Worm (Caenorhabditis elegans): ENCODE results near the gene col-180.

The col-180 gene

ce11 chrX:11757666-11758065 is 45.6 kb upstream of the col-180 start (continued):
- TF ChIP-seq ZK337.2 (GFP tag; IDR thresholded peaks at IDR 0.05) (peak; percentile 85), rbr-2 (tag; optimal IDR thresholded peaks at IDR 0.05) (peak; percentile 85), F49E8.2 (tag; optimal IDR thresholded peaks at IDR 0.05; ENCODE audit: borderline replicate concordance) (no peak), zfp-3 (GFP tag; conservative IDR thresholded peaks at IDR 0.05) (0 out of 2 replicates have a peak, but pooled peaks have one; percentile 61), lin-1 (GFP tag; IDR thresholded peaks at IDR 0.05) (peak; percentile 87), spr-3 (GFP tag; optimal IDR thresholded peaks at IDR 0.05) (peak; percentile 85), egl-27 (tag; optimal IDR thresholded peaks at IDR 0.05) (no peak), egl-43 (GFP tag; IDR thresholded peaks at IDR 0.05) (peak; percentile 98), nhr-111 (GFP tag; optimal IDR thresholded peaks at IDR 0.05) (peak; percentile 72), lin-38 (GFP tag; IDR thresholded peaks at IDR 0.05) (no peak), spr-1 (tag; optimal IDR thresholded peaks at IDR 0.05) (peak; percentile 72), lsy-2 (tag; optimal IDR thresholded peaks at IDR 0.05) (no peak), ces-1 (GFP tag; optimal IDR thresholded peaks at IDR 0.05) (peak; percentile 68), nhr-41 (GFP tag; IDR thresholded peaks at IDR 0.05) (peak; percentile 73; the same call in 1 of the 2 replicates), ceh-20 (GFP tag; IDR thresholded peaks at IDR 0.05) (peak; percentile 88), dmd-8 (GFP tag; IDR thresholded peaks at IDR 0.05) (peak; percentile 96)

DNA sequence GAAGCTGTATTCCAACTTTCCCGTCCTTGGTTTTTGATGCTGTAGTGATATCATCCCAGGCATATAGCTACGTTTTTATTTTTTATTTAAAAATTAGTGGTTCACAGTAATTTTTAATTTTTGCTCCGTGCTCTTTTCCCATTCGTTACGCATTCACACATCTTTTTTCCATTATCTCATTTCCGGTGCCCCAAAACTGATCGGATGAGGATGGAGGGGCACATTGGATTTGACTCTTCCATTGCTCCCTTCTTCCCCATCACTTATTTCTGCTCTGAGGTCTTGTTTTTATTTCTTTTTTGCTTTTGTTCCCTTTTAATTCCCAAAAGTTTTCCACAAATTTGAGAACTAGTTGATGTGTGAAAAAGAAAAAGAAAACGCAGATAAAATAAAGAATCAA is 41.1 kb upstream of the col-180 start:
- TF ChIP-seq T20F7.1 (GFP tag; optimal IDR thresholded peaks at IDR 0.05) (no peak), lim-7 (GFP tag; IDR thresholded peaks at IDR 0.05) (no peak), ceh-62 (tag; optimal IDR thresholded peaks at IDR 0.05) (no peak), zag-1 (tag; optimal IDR thresholded peaks at IDR 0.05) (no peak), madf-9 (GFP tag; conservative IDR thresholded peaks at IDR 0.05) (no peak), F44E2.7 (GFP tag; IDR thresholded peaks at IDR 0.05) (no peak), nhr-111 (GFP tag; optimal IDR thresholded peaks at IDR 0.05) (no peak), R02D3.7 (tag; optimal IDR thresholded peaks at IDR 0.05) (no peak), hif-1 (tag; optimal IDR thresholded peaks at IDR 0.05) (no peak)

ce11 chrX:11752289-11752688 is 40.2 kb upstream of the col-180 start:
- TF ChIP-seq nhr-111 (GFP tag; optimal IDR thresholded peaks at IDR 0.05) (no peak), aha-1 (tag) (peak; percentile 91), nhr-25 (tag; optimal IDR thresholded peaks at IDR 0.05; ENCODE audit: borderline replicate concordance, insufficient read depth) (no peak)

DNA sequence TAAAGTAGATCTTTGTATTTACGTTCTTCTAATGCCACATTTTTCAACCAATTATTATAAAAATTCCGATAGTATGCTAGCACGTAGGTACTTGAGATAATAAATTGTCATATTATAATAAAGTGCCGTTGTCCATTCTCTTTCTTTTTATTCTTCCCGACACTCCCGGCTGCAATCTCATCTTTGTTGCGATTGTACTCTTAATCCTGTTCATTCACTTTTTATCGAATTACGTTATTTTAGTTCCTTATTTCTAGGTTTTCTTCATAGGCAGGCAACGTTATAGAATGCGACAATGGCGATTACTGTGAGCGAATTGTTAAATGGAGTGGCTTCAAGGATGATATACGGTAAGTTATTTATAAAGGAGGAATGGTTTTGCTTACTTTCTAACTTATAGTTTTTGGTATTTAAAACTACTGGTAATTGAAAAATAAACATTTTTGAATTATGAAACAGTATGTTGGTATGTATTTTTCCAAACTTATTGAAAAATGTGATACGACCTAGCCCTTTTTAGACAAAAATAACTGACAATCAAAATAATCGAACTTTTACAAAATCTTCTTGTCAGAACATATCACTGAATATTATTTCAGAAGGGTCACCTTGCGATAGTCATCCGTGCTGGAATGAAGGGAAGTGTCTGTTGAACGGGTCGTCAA is 33.9 kb upstream of the col-180 start, which contains the start of gene C40H5.2:
Gene C40H5.2 (plus strand): TSS at position 256 of the 665 bp plus-strand sequence.
- TF ChIP-seq fkh-10 (GFP tag; optimal IDR thresholded peaks at IDR 0.05) (peak; percentile 15), zfp-2 (tag; optimal IDR thresholded peaks at IDR 0.05) (no peak), unc-62 (GFP tag; optimal IDR thresholded peaks at IDR 0.05 in 1 of 2) (peak in 1 of 2 experiments; percentile 92), unc-62 (tag; optimal IDR thresholded peaks at IDR 0.05) (no peak), aha-1 (tag) (peak; percentile 24)

DNA sequence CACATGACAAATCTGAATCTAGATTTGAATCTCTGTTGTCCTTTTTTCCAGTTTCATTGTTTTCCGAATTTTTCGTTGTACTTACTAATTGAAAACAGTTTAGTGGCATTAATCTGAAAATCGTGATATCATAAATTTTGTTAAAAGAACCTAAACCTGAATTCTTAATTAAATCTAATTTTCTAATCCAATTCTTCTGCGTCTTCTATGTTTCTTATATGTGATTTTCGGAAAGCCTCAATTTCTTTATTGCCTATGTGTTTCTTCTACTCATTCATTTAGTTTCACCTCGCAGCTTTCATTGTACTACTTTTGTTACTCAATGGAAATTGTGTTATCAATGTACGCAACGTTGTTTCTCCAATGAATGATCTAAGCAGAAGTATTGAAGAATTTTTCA is 31.6 kb upstream of the col-180 start:
- no peak for TF ChIP-seq snpc-1.2 (GFP tag; IDR thresholded peaks at IDR 0.05)
- TF ChIP-seq lim-7 (GFP tag; IDR thresholded peaks at IDR 0.05): no peak
- TF ChIP-seq nhr-77 (tag; optimal IDR thresholded peaks at IDR 0.05): no peak
- TF ChIP-seq lin-39 (tag; optimal IDR thresholded peaks at IDR 0.05): no peak
- TF ChIP-seq ceh-44 (GFP tag; IDR thresholded peaks at IDR 0.05): no peak
- no peak for TF ChIP-seq nhr-48 (tag; optimal IDR thresholded peaks at IDR 0.05)
- no peak for TF ChIP-seq dmd-9 (GFP tag; IDR thresholded peaks at IDR 0.05)
- no peak for TF ChIP-seq D1046.2 (GFP tag; IDR thresholded peaks at IDR 0.05)
- TF ChIP-seq saeg-2 (GFP tag; IDR thresholded peaks at IDR 0.05): no peak
- no peak for TF ChIP-seq set-16 (GFP tag; IDR thresholded peaks at IDR 0.05)
- no peak for TF ChIP-seq dpl-1 (GFP tag; optimal IDR thresholded peaks at IDR 0.05)
- TF ChIP-seq Y5F2A.4 (GFP tag; optimal IDR thresholded peaks at IDR 0.05): no peak
- TF ChIP-seq F26F4.8 (GFP tag; conservative IDR thresholded peaks at IDR 0.05): no peak
- no peak for TF ChIP-seq daf-12 (tag; optimal IDR thresholded peaks at IDR 0.05)
- no peak for TF ChIP-seq R02D3.7 (tag; optimal IDR thresholded peaks at IDR 0.05)
- TF ChIP-seq ceh-62 (tag; optimal IDR thresholded peaks at IDR 0.05): no peak

All from whole organism, L4 larva.